Worm (Caenorhabditis elegans): ENCODE data around the gene F28B12.6.

ce11 chrII:5917010-5917472 lies 23.6 kb upstream of the F28B12.6 start, which contains the start of gene frh-1:
- TF ChIP-seq R02D3.7 (tag; optimal IDR thresholded peaks at IDR 0.05) (no peak), nhr-76 (tag; optimal IDR thresholded peaks at IDR 0.05) (no peak), mxl-3 (GFP tag; optimal IDR thresholded peaks at IDR 0.05) (no peak), tag-97 (GFP tag; IDR thresholded peaks at IDR 0.05) (no peak), skn-1 (tag; optimal IDR thresholded peaks at IDR 0.05) (no peak), Y48G9A.11 (GFP tag; IDR thresholded peaks at IDR 0.05) (no peak), mep-1 (tag; optimal IDR thresholded peaks at IDR 0.05) (no peak), nhr-77 (tag; optimal IDR thresholded peaks at IDR 0.05) (no peak), php-3 (GFP tag; IDR thresholded peaks at IDR 0.05) (no peak), fkh-10 (GFP tag; optimal IDR thresholded peaks at IDR 0.05) (no peak), unc-39 (tag; optimal IDR thresholded peaks at IDR 0.05) (no peak), pha-4 (GFP tag; IDR thresholded peaks at IDR 0.05) (0 out of 2 replicates have a peak, but pooled peaks have one; percentile 38), pha-4 (tag; optimal IDR thresholded peaks at IDR 0.05) (no peak)
